Fruit fly (Drosophila melanogaster) ovary, adult (tissue): ENCODE data around the gene Rbf.

ENCODE experiments used
- CG17801 ChIP-seq: fragments of 200-800 bp; optimal IDR thresholded peaks from 2 replicates; lab custom pipeline; 2019; ENCODE audit warnings: missing biosample characterization, mild to moderate bottlenecking, missing genetic modification characterization, moderate library complexity; ENCODE audit not compliant: partially characterized antibody

Gene Rbf

DNA sequence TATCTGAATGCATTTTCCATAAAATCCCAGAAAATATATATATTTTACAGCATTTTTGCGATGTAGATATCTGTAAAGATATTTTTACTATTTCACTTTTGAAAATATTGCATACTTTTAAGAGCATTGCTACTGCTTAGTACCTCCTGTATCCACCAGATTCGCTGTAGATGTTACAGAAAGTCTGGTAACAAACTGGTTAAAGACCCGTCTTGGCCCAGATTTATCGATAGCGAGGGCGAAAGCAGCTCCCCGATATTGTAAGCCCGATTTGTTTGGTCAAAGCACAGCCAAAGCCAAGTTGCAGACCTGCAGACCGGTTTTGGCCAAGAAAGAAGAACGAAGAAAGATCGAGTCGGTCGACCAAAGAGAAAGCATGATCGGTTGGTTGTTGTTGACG is 16.8 kb downstream of the Rbf start, which contains the start of gene tw:
tw (plus strand) TSS at position 291 of the 400 bp plus-strand sequence.
- no peak for TF ChIP-seq CG17801 (GFP tag; lab: Kevin White, UChicago)

DNA sequence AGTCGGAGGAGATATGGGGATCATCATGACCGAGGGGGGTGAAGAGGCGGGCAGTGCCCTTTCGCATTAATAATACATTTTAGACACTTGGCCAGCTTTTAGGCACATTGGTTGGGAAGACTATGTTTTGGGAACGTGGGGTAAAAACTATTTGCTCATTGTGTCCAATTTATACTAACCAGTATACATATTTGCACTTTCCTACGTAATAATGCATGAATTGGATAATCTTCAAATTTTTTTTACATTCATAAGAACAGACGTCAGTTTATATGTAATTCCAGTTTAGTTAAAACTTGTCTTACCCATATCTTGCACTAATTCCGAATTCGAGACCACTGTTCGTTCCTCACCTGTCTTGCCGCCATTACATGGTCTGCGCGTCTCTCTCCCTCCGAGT is 21.9 kb downstream of the Rbf start:
- TF ChIP-seq CG17801 (GFP tag; lab: Kevin White, UChicago) = no peak

DNA sequence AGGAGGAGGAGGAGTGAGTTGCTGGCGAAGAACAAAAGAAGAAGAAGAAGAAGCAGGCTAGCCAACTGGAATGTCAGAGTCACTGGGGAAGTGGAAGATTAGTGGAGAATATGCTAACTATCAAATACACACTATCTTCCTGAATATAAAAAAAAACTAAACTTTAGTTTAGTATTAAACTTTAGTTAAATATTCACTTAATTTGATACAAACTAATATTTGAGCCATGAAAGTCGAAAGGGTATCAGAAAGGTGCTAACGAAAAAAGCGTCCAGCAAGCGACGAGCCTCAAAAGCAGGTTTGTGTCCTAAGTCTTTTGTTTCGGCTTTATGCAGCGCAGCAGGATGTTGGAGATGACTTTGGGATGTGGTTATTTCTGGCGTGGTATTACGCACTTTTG is 26.1 kb downstream of the Rbf start:
- no peak for TF ChIP-seq CG17801 (GFP tag; lab: Kevin White, UChicago)

DNA sequence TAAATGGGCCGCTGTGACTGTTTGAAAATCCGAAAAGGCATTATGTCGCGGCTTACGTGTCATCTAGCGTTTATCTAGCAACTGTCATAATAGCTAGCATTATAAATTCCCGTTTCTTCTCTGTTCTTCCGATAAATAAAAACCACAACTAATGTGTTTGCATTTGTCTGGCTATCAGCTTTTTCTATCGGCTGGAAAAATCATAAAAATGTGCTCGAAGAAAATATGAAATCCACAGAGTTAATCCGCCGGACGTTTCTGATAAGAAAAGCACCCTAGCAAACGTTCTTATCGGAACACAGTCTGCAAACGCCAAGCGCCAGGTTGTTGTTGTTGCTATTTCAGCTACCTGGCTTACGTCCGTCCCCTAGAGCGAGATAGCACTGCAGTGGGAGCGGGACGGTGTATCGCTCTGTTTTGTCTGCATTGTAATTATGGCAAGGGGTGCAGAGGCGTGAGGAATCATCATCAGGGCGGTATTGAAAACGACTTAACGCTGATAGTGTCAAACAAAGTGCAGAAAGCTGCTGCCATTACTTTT is 27.0 kb downstream of the Rbf start:
- TF ChIP-seq CG17801 (GFP tag; lab: Kevin White, UChicago) = no peak

DNA sequence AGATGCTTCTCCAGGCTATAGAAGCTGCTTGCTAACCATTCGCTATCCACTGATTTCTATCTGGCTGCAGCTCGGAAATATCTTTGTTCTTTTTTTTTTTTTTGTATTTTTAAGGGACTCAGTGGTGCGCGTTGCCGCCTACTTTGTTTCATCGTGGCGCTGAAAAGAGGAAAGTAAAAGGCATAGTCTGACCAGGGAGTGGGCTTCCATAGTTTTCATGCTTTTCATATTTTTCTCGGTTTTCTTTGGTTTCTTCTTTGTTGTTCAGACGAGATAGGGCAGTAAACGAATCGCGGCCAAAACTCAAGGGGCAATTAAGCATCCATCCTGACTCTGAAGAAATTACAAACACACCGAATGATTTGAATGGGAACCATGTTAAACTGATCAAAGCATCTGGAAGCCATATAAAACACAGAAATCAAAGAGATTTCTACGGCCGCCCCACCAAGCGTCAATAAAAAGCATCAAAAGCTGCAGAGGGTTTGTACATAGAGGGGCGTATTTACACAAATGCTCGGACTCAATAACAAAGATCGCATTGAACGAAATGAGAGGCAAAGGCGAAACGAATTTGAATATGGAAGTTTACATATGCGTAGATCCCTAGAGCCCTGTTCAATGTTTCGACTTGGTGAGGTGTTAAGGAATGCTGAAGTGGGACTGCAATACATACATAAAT is 28.8 kb downstream of the Rbf start:
- no peak for TF ChIP-seq CG17801 (GFP tag; lab: Kevin White, UChicago)

DNA sequence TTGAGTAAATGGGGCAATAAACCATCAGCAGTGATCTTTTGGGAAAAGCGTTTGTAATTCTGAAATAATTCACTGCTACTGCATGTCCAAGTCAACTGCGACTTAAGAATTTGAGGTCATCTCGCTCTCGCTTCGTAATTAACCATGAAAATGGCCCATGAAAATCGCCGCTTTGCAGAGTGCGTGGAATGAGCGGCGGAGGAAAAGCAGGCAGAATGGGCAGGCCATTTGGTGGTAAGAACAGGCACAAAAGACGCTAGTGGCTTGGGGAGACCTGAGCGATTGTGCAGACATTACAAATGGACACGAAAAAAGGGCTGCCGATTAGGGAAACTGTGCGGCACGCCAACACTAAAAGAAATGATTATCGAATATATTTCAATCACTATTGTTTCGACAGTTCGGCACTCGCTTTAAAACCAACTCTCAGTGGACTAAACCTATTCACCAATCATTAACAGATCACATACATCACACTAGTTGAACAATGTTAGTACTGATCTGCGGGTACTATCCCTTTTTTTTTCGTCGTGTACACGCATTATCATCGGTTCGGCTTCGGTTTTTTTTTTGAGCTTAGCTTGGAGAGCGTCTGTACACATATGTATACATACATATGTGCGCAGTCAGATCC is 29.7 kb downstream of the Rbf start:
- TF ChIP-seq CG17801 (GFP tag; lab: Kevin White, UChicago) = no peak

DNA sequence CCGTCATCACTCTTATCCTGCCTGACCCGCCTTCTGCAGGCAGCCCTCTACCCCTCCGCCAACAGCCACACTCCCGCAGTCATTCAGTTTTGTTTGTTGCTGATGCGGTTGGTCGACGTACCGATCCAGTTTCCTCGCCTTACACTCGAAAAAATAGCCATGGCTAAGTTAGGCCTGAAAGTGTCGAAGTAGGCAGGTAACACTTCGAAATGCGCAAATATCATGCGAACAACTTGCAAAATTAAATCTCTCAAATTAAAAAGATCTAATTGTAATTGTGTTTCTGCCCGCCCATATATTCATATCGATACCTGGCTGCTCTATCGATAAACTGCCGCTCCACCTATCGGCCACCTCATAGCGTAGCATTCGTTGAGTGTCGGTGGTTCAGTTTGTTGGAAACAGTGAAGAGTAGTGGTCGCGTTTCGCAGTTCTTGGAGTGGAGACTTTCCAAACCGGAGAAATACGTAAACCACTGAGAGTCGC is 31.6 kb downstream of the Rbf start, which contains the start of gene fz3:
fz3 (plus strand) TSS at position 307 of the 486 bp plus-strand sequence.
- peak; percentile 65 for TF ChIP-seq CG17801 (GFP tag; lab: Kevin White, UChicago)

DNA sequence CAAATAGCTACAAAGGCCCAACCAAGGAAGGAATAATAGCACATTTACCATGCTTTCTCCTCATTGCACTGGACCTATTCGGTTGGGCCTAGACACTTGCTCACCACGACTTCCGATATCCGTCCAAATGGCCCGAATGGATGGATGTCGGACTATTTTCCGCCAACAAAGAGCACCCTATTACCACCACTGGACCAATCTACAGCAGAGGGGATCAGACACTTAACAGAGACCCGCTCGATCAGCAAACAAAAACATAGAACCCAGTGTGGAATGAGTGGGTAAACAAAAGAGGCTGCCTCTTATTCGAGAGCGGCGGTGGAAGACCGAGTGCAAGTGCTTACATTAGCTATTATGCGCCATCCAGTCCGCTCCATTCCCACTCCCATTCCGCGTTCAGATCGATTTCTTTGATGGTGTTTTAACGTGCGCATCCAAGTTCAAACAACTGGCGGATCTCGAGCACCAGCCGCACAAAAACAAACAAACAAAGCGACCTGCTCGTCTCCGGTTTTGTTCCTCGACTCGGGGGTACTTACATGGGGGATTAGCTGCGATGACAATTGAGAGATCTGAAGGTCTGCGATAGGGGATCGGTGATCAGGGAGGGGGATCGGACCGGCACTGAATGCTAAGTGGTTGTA is 32.7 kb downstream of the Rbf start:
- no peak for TF ChIP-seq CG17801 (GFP tag; lab: Kevin White, UChicago)

DNA sequence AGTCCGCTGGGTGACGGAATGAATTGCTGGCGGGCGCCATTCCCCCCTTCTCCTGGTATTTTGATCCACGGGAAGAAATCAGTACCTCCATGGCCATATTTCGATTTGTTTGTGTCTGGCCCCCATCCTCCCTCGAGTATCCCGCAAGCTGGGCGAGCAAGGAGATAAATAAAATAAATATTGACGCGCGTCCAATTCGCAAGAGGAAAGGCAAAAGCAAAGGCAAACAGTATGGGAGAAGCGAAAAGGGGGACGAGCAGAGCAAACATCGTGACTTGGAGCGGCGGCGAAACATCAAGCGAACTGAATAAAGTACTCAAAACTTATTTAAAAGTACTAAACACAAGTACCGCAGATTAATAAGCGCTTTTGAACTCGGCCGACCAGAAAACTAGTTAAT is 33.4 kb downstream of the Rbf start:
- TF ChIP-seq CG17801 (GFP tag; lab: Kevin White, UChicago) = no peak

DNA sequence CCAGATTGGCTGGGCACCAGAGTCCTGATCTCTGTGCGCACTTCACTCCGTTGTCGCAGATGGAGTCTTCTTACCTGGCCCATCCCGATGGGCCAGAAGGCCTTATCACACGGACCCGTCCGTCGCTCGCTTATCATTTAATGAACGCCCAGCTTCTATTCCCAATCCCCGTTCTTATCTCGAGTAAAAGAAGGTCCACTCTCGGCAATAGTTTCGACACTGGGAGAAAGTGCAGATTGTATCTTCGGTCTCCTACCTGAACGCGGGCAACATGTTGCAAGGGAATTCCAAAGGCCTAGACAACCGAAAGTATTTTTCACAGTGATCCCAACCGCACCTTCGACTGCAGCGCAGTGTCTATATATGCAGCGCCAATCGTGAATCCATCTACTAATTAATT is 35.2 kb downstream of the Rbf start:
- no peak for TF ChIP-seq CG17801 (GFP tag; lab: Kevin White, UChicago)

DNA sequence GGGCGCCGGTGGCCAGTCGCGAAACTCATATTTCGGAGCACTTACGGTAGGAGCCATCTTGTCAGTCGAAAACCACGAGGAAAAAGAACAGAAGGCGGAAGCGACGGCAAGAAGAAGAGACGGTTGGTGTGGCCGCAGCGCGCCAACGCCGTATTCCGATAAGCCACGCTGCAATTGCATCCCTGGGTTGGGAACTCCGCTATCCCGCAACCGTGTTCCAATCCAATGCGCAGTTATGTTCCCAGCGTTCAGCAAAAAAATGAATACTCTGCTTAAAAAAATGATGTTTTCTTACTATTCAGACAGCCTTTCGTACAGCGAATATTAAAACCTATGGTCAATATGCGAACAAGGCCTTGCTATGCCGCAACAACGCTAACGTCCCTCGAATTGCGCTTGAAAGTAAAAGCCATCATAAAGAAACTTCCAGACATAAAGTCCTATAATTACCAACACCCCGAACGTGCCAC is 36.2 kb downstream of the Rbf start, which contains the start of gene RpL22:
RpL22 (minus strand) TSS at position 92 of the 470 bp plus-strand sequence.
- TF ChIP-seq CG17801 (GFP tag; lab: Kevin White, UChicago) = peak; percentile 87

DNA sequence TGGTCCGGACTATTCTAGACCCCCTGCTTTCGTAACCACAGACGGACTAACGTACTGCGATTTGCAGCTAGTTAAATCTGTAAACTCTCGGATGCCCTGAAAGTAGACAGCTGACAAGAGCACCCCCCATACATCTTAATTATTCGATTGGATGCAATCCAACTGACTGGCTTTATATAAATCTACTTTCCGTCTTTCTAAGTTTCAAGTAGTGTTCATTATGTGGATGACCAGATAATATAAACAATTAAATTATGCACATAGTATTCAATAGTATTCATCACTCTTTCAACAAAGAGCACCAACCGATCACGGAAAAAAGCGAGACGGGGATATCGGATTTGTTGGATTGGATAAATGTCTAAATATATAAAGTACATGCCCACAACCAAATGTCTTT is 39.2 kb downstream of the Rbf start:
- TF ChIP-seq CG17801 (GFP tag; lab: Kevin White, UChicago) = no peak

DNA sequence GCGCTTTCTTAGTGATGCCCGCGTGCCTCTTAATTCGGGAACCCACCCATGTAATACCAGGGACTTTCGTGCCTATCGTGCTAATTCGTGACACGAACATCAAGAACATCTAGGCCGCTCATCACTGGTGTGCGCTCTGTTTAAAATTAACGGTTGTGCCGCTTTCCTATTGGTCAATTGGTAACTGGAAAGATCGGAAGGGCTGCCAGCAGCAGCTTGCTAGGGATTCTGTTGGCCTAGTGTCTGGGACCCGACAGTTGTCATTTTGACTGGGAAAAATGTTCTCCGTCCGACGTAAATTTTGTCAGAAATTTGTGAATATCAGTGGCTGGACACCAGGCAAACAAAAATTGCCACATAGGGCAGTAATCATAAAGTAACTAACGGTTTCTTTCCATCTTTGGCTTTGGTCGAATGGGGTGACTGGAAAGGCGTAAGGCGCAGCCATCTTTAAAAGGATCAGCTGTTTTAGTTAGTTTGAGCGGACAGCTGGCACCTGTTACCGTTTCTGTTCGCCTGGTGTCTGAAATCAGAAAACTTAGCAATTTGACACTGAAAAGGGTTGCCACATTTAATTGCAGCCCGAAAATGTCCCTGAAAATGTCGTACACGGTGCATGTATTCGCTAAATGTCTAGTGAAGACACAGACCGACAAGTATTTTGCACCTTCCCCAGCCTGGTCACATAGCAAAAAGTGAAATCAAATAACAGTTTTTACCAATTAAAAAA is 42.2 kb downstream of the Rbf start, which contains the start of gene CG5273:
CG5273 (plus strand) TSS at position 703 of the 730 bp plus-strand sequence.
- TF ChIP-seq CG17801 (GFP tag; lab: Kevin White, UChicago) = peak; percentile 76

DNA sequence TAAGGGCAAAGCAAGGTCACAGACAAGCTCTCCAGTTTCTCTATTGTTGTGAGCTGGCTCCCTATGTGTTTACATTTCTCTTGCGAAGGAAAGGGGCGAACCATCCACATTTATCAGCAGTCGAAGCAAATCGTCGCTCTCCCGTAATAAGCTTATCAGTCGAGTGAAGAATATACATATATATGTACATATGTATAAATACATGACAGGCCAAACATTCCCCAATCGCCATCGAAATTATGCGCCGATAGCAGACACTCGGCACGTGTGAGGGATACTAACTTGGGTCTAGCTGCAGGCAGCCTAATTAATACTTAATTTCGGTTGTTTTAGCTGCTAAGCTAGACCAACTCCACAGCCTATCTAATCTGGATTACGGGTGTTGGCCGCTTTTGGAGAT is 44.4 kb downstream of the Rbf start:
- no peak for TF ChIP-seq CG17801 (GFP tag; lab: Kevin White, UChicago)
